Worm (Caenorhabditis elegans): Measurements from ENCODE around the gene gas-1.

Gene gas-1

ce11 chrX:15607498-15608019, 17.4 kb upstream of the gas-1 start, which contains the start of gene nipi-3 (continued):
- no peak for TF ChIP-seq fkh-3 (tag; optimal IDR thresholded peaks at IDR 0.05)

DNA sequence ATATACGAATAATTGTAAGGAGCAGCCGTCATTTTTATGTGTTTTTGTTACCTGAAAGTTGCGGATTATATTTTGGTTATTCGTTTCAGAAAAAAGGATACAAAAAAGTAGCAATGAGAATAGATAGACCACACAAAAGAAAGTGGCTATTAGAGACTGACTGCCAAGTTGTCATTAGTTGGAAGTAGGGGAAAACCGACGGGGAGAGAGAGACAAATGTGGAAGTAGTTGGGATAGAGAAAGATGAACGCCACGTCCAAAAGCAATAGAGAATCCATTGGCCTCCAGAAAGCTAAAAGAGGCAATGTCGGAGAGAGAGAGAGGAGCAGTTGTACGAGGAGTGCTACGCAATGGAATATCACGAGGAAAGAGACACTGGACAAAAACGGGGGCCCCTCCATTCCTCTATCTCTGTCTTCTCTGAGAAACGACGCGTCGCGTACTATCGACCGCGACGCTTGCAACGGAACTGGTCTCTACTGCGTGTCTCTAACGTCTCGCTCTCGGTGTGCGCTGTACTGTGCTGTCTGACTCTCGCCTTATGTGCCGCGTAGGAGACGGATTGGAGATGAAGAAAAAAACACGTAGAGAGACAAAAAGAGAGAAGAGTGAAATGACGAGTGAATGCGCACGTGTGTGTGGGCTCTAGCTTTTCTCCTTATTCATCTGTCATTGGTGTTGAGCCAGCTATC, 16.5 kb upstream of the gas-1 start, which contains the start of gene rab-14:
rab-14 (minus strand) TSS at position 51 of the 692 bp plus-strand sequence.
- TF ChIP-seq let-526 (GFP tag; IDR thresholded peaks at IDR 0.05): peak; percentile 49; the same call in 1 of the 2 replicates
- TF ChIP-seq ekl-4 (GFP tag; IDR thresholded peaks at IDR 0.05): peak; percentile 74
- TF ChIP-seq K11D2.4 (GFP tag; IDR thresholded peaks at IDR 0.05): peak; percentile 53; the same call in 1 of the 2 replicates
- TF ChIP-seq lin-40 (tag; optimal IDR thresholded peaks at IDR 0.05): peak; percentile 16
- TF ChIP-seq cebp-1 (GFP tag; IDR thresholded peaks at IDR 0.05): peak; percentile 82
- TF ChIP-seq cebp-1 (tag; optimal IDR thresholded peaks at IDR 0.05): no peak
- TF ChIP-seq nhr-179 (tag; optimal IDR thresholded peaks at IDR 0.05): no peak
- TF ChIP-seq dox-1 (GFP tag; IDR thresholded peaks at IDR 0.05): peak; percentile 20; the same call in 1 of the 2 replicates
- TF ChIP-seq lin-35 (GFP tag; optimal IDR thresholded peaks at IDR 0.05): peak in 1 of 3 experiments; percentile 70
- peak; percentile 75; the same call in 1 of the 2 replicates for TF ChIP-seq madf-3 (GFP tag; IDR thresholded peaks at IDR 0.05)
- TF ChIP-seq snpc-1.1 (tag; optimal IDR thresholded peaks at IDR 0.05; ENCODE audit: insufficient read depth): no peak
- TF ChIP-seq akir-1 (GFP tag; optimal IDR thresholded peaks at IDR 0.05): no peak
- peak; percentile 33; the same call in 1 of the 2 replicates for TF ChIP-seq pbrm-1 (GFP tag; IDR thresholded peaks at IDR 0.05)
- no peak for TF ChIP-seq snpc-1.3 (tag; optimal IDR thresholded peaks at IDR 0.05; ENCODE audit: insufficient read depth)
- peak; percentile 71; the same call in 1 of the 2 replicates for TF ChIP-seq hmg-1.2 (GFP tag; IDR thresholded peaks at IDR 0.05)
- no peak for TF ChIP-seq lsy-27 (tag; optimal IDR thresholded peaks at IDR 0.05; ENCODE audit: borderline replicate concordance, insufficient read depth)
- peak; percentile 51 for TF ChIP-seq somi-1 (GFP tag; optimal IDR thresholded peaks at IDR 0.05)
- TF ChIP-seq nfyb-1 (GFP tag; IDR thresholded peaks at IDR 0.05): peak; percentile 80
- no peak for TF ChIP-seq nhr-90 (tag; optimal IDR thresholded peaks at IDR 0.05)
- no peak for TF ChIP-seq rpc-1 (optimal IDR thresholded peaks at IDR 0.05)
- TF ChIP-seq rpc-1 (tag; optimal IDR thresholded peaks at IDR 0.05): no peak
- TF ChIP-seq T26A5.8 (tag; optimal IDR thresholded peaks at IDR 0.05): no peak
- peak; percentile 41; the same call in 1 of the 2 replicates for TF ChIP-seq C06A6.2 (GFP tag; conservative IDR thresholded peaks at IDR 0.05)
- no peak for TF ChIP-seq F23B12.7 (tag; optimal IDR thresholded peaks at IDR 0.05; ENCODE audit: insufficient read depth)
- no peak for TF ChIP-seq madf-10 (tag; optimal IDR thresholded peaks at IDR 0.05)
- no peak for TF ChIP-seq Y67H2A.10 (GFP tag; conservative IDR thresholded peaks at IDR 0.05)
- no peak for TF ChIP-seq fkh-3 (tag; optimal IDR thresholded peaks at IDR 0.05)
- no peak for TF ChIP-seq ztf-6 (GFP tag; IDR thresholded peaks at IDR 0.05)
- TF ChIP-seq unc-62 (GFP tag; optimal IDR thresholded peaks at IDR 0.05): peak; percentile 12
- TF ChIP-seq chd-7 (tag; optimal IDR thresholded peaks at IDR 0.05): peak; percentile 45
- no peak for TF ChIP-seq him-1 (tag; optimal IDR thresholded peaks at IDR 0.05)
- no peak for TF ChIP-seq mes-4 (tag; optimal IDR thresholded peaks at IDR 0.05)
- 0 out of 2 replicates have a peak, but pooled peaks have one; percentile 21 for TF ChIP-seq madf-6 (GFP tag; IDR thresholded peaks at IDR 0.05)
- no peak for TF ChIP-seq dpl-1 (GFP tag; optimal IDR thresholded peaks at IDR 0.05)
- peak; percentile 79 for TF ChIP-seq K12H6.12 (tag; optimal IDR thresholded peaks at IDR 0.05)
- no peak for TF ChIP-seq egrh-3 (GFP tag; IDR thresholded peaks at IDR 0.05)
- TF ChIP-seq lin-54 (GFP tag; optimal IDR thresholded peaks at IDR 0.05): peak; percentile 28
- no peak for TF ChIP-seq snpc-4 (GFP tag; optimal IDR thresholded peaks at IDR 0.05)
- peak in 1 of 4 experiments; percentile 4 for TF ChIP-seq snpc-4 (tag; optimal IDR thresholded peaks at IDR 0.05)
- peak; percentile 53; the same call in 1 of the 2 replicates for TF ChIP-seq mcd-1 (GFP tag; IDR thresholded peaks at IDR 0.05)
- TF ChIP-seq T07F8.4 (tag; optimal IDR thresholded peaks at IDR 0.05): no peak
- peak; percentile 26 for TF ChIP-seq atf-7 (tag; optimal IDR thresholded peaks at IDR 0.05)
- TF ChIP-seq F39B2.1 (GFP tag; IDR thresholded peaks at IDR 0.05): no peak
- peak; percentile 60 for TF ChIP-seq attf-5 (GFP tag; optimal IDR thresholded peaks at IDR 0.05)
- TF ChIP-seq Y53F4B.3 (GFP tag; IDR thresholded peaks at IDR 0.05): no peak
